Worm (Caenorhabditis elegans) whole organism, young adult: Measurements from ENCODE around the gene R11E3.2.
A peak's percentile ranks its signal among the peaks of the same experiment; 100 is the strongest.

Experiments
- B0035.1 ChIP-seq: sonication (generic microtip); optimal IDR thresholded peaks from 2 replicates; lab custom pipeline; 2016; ENCODE audit warnings: missing genetic modification characterization, mild to moderate bottlenecking, missing compliant biosample characterization, missing genotype, missing genetic modification reagents
- B0336.3 ChIP-seq: fragments of 200-800 bp; sonication (Bioruptor generic); IDR thresholded peaks from 2 replicates; pipeline ENCODE4 v1.3.6; 2022; ENCODE audit warnings: missing genetic modification characterization, missing compliant biosample characterization
- C06A6.2 ChIP-seq: fragments of 200-800 bp; sonication (Bioruptor generic); conservative IDR thresholded peaks from 2 replicates; pipeline ENCODE4 v1.3.6; 2022; ENCODE audit warnings: missing genetic modification characterization, missing compliant biosample characterization
- F37B4.10 ChIP-seq: fragments of 200-800 bp; sonication (Bioruptor generic); IDR thresholded peaks from 2 replicates; pipeline ENCODE4 v1.3.6; 2022; ENCODE audit warnings: missing genetic modification characterization, missing compliant biosample characterization
- F39B2.1 ChIP-seq: fragments of 200-800 bp; sonication (Bioruptor generic); IDR thresholded peaks from 2 replicates; pipeline ENCODE4 v1.3.6; 2022; ENCODE audit warnings: missing genetic modification reagents, missing genetic modification characterization, missing compliant biosample characterization
- F52B5.7 ChIP-seq: sonication (generic microtip); optimal IDR thresholded peaks from 2 replicates; lab custom pipeline; 2016; ENCODE audit warnings: mild to moderate bottlenecking, missing genetic modification characterization, missing compliant biosample characterization
- F55B11.4 ChIP-seq: sonication (generic microtip); optimal IDR thresholded peaks from 2 replicates; lab custom pipeline; 2016; ENCODE audit warnings: missing compliant biosample characterization, missing genetic modification characterization, borderline replicate concordance; ENCODE audit not compliant: insufficient read depth
- K12H6.12 ChIP-seq: fragments of 200-800 bp; sonication (Bioruptor generic); optimal IDR thresholded peaks from 2 replicates; lab custom pipeline; 2018; ENCODE audit warnings: mild to moderate bottlenecking, missing genetic modification characterization, missing compliant biosample characterization
- Y53F4B.3 ChIP-seq: fragments of 200-800 bp; sonication (Bioruptor generic); IDR thresholded peaks from 2 replicates; pipeline ENCODE4 v1.3.6; 2022; ENCODE audit warnings: missing genetic modification reagents, missing genetic modification characterization, missing compliant biosample characterization
- Y53G8AR.9 ChIP-seq: fragments of 200-800 bp; sonication (Bioruptor generic); conservative IDR thresholded peaks from 2 replicates; pipeline ENCODE4 v1.3.6; 2022; ENCODE audit warnings: missing genetic modification reagents, missing genetic modification characterization, missing compliant biosample characterization
- Y67H2A.10 ChIP-seq: fragments of 200-800 bp; sonication (Bioruptor generic); conservative IDR thresholded peaks from 2 replicates; pipeline ENCODE4 v1.3.6; 2022; ENCODE audit warnings: missing genetic modification reagents, missing genetic modification characterization, missing compliant biosample characterization
- ZK185.1 ChIP-seq: sonication (generic microtip); optimal IDR thresholded peaks from 2 replicates; lab custom pipeline; 2016; ENCODE audit warnings: mild to moderate bottlenecking, missing genetic modification characterization, missing compliant biosample characterization; ENCODE audit not compliant: poor library complexity, severe bottlenecking
- aptf-3 ChIP-seq: fragments of 200-800 bp; sonication (Bioruptor generic); IDR thresholded peaks from 2 replicates; pipeline ENCODE4 v1.3.6; 2022; ENCODE audit warnings: missing genetic modification characterization, missing compliant biosample characterization
- athp-1 ChIP-seq: sonication (generic microtip); optimal IDR thresholded peaks from 2 replicates; lab custom pipeline; 2017; ENCODE audit warnings: mild to moderate bottlenecking, missing genetic modification characterization, missing compliant biosample characterization
- attf-6 ChIP-seq: fragments of 200-800 bp; sonication (Bioruptor generic); IDR thresholded peaks from 2 replicates; pipeline ENCODE4 v1.3.6; 2022; ENCODE audit warnings: missing genetic modification reagents, missing genetic modification characterization, missing compliant biosample characterization
- bed-1 ChIP-seq: fragments of 200-800 bp; sonication (Bioruptor generic); IDR thresholded peaks from 2 replicates; pipeline ENCODE4 v1.3.6; 2022; ENCODE audit warnings: missing genetic modification reagents, missing genetic modification characterization, missing compliant biosample characterization
- ccch-3 ChIP-seq: fragments of 200-800 bp; sonication (Bioruptor generic); optimal IDR thresholded peaks from 2 replicates; lab custom pipeline; 2018; ENCODE audit warnings: mild to moderate bottlenecking, missing genetic modification characterization, missing compliant biosample characterization
- ceh-100 ChIP-seq: fragments of 200-800 bp; sonication (Bioruptor generic); IDR thresholded peaks from 2 replicates; pipeline ENCODE4 v1.3.6; 2022; ENCODE audit warnings: missing genetic modification reagents, missing genetic modification characterization, missing compliant biosample characterization
- ceh-40 ChIP-seq: fragments of 200-800 bp; sonication (Bioruptor generic); IDR thresholded peaks from 2 replicates; pipeline ENCODE4 v1.3.6; 2022; ENCODE audit warnings: missing genetic modification characterization, missing compliant biosample characterization
- ceh-58 ChIP-seq: fragments of 200-800 bp; sonication (Bioruptor generic); IDR thresholded peaks from 2 replicates; pipeline ENCODE4 v1.3.6; 2022; ENCODE audit warnings: missing genetic modification characterization, missing compliant biosample characterization
- ceh-91 ChIP-seq: fragments of 200-800 bp; sonication (Bioruptor generic); IDR thresholded peaks from 2 replicates; pipeline ENCODE4 v1.3.6; 2022; ENCODE audit warnings: missing genetic modification reagents, missing genetic modification characterization, missing compliant biosample characterization
- chd-7 ChIP-seq: sonication (generic microtip); optimal IDR thresholded peaks from 2 replicates; lab custom pipeline; 2016; ENCODE audit warnings: mild to moderate bottlenecking, missing genetic modification characterization, moderate library complexity, missing compliant biosample characterization
- dpff-1 ChIP-seq: sonication (generic microtip); optimal IDR thresholded peaks from 2 replicates; lab custom pipeline; 2017; ENCODE audit warnings: mild to moderate bottlenecking, missing genetic modification characterization, missing compliant biosample characterization
- dpl-1 ChIP-seq: fragments of 150-350 bp; optimal IDR thresholded peaks from 2 replicates; lab custom pipeline; 2014; ENCODE audit warnings: missing biosample characterization, missing genetic modification reagents, missing genetic modification characterization
- efl-1 ChIP-seq: fragments of 150-350 bp; optimal IDR thresholded peaks from 2 replicates; lab custom pipeline; 2014; ENCODE audit warnings: missing biosample characterization, missing genetic modification reagents, missing genetic modification characterization
- egl-18 ChIP-seq: fragments of 200-800 bp; sonication (Bioruptor generic); IDR thresholded peaks from 2 replicates; pipeline ENCODE4 v1.3.6; 2022; ENCODE audit warnings: missing genetic modification reagents, missing genetic modification characterization, missing compliant biosample characterization
- ekl-4 ChIP-seq: fragments of 200-800 bp; sonication (Bioruptor generic); IDR thresholded peaks from 2 replicates; pipeline ENCODE4 v1.3.6; 2022; ENCODE audit warnings: missing genetic modification reagents, missing genetic modification characterization, missing compliant biosample characterization
- fkh-3 ChIP-seq: sonication (generic microtip); optimal IDR thresholded peaks from 2 replicates; lab custom pipeline; 2016; ENCODE audit warnings: mild to moderate bottlenecking, missing genetic modification characterization, missing compliant biosample characterization
- hrde-1 ChIP-seq: sonication (generic microtip); optimal IDR thresholded peaks from 2 replicates; lab custom pipeline; 2016; ENCODE audit warnings: missing genetic modification characterization, mild to moderate bottlenecking, missing compliant biosample characterization, moderate library complexity, missing genotype, missing genetic modification reagents, borderline replicate concordance
- let-526 ChIP-seq: fragments of 200-800 bp; sonication (Bioruptor generic); IDR thresholded peaks from 2 replicates; pipeline ENCODE4 v1.3.6; 2022; ENCODE audit warnings: missing genetic modification reagents, missing genetic modification characterization, missing compliant biosample characterization
- madf-3 ChIP-seq: fragments of 200-800 bp; sonication (Bioruptor generic); IDR thresholded peaks from 2 replicates; pipeline ENCODE4 v1.3.6; 2022; ENCODE audit warnings: missing genetic modification reagents, missing genetic modification characterization, missing compliant biosample characterization
- madf-6 ChIP-seq: fragments of 200-800 bp; sonication (Bioruptor generic); IDR thresholded peaks from 2 replicates; pipeline ENCODE4 v1.3.6; 2022; ENCODE audit warnings: missing genetic modification reagents, missing genetic modification characterization, missing compliant biosample characterization
- mes-4 ChIP-seq: sonication (generic microtip); optimal IDR thresholded peaks from 2 replicates; lab custom pipeline; 2016; ENCODE audit warnings: missing genotype, missing genetic modification characterization, missing compliant biosample characterization
- mxl-1 ChIP-seq: sonication (generic microtip); optimal IDR thresholded peaks from 2 replicates; lab custom pipeline; 2016; ENCODE audit warnings: missing genetic modification characterization, missing compliant biosample characterization
- nfya-2 ChIP-seq: fragments of 200-800 bp; sonication (Bioruptor generic); IDR thresholded peaks from 2 replicates; pipeline ENCODE4 v1.3.6; 2022; ENCODE audit warnings: missing genetic modification reagents, missing genetic modification characterization, missing compliant biosample characterization
- nhr-120 ChIP-seq: fragments of 200-800 bp; sonication (Bioruptor generic); IDR thresholded peaks from 2 replicates; pipeline ENCODE4 v1.3.6; 2022; ENCODE audit warnings: missing genetic modification characterization, missing compliant biosample characterization
- nhr-90 ChIP-seq: sonication (generic microtip); optimal IDR thresholded peaks from 2 replicates; lab custom pipeline; 2016; ENCODE audit warnings: missing genotype, mild to moderate bottlenecking, missing genetic modification characterization, missing compliant biosample characterization
- rec-8 ChIP-seq, 2 experiments: sonication (generic microtip); optimal IDR thresholded peaks; 2 replicates each; lab custom pipeline; 2016; ENCODE audit warnings: mild to moderate bottlenecking in 2 of 2, missing genetic modification characterization in 2 of 2, missing genetic modification reagents in 2 of 2, missing genotype in 2 of 2, missing biosample characterization in 1 of 2, missing compliant biosample characterization in 1 of 2, moderate library complexity in 1 of 2
- rpc-1 ChIP-seq, 2 experiments: fragments of 150-350 bp in 1 of 2; sonication (generic microtip) in 1 of 2; optimal IDR thresholded peaks; 2 replicates each; lab custom pipeline; 2014 to 2018; ENCODE audit warnings: missing biosample characterization in 1 of 2, missing genetic modification characterization in 1 of 2, missing genetic modification reagents in 1 of 2, missing genotype in 1 of 2
- sea-2 ChIP-seq: fragments of 200-800 bp; sonication (Bioruptor generic); IDR thresholded peaks from 2 replicates; pipeline ENCODE4 v1.3.6; 2022; ENCODE audit warnings: missing genetic modification characterization, missing compliant biosample characterization
- snpc-1.3 ChIP-seq: sonication (generic microtip); optimal IDR thresholded peaks from 2 replicates; lab custom pipeline; 2017; ENCODE audit warnings: missing genetic modification characterization, mild to moderate bottlenecking, missing compliant biosample characterization, antibody characterized with exemption, moderate library complexity, missing genotype, missing genetic modification reagents; ENCODE audit not compliant: insufficient read depth
- snpc-3.4 ChIP-seq: sonication (generic microtip); optimal IDR thresholded peaks from 2 replicates; lab custom pipeline; 2017; ENCODE audit warnings: missing genetic modification characterization, mild to moderate bottlenecking, missing compliant biosample characterization, antibody characterized with exemption, moderate library complexity, missing genotype, missing genetic modification reagents
- snpc-4 ChIP-seq, 5 experiments: fragments of 150-350 bp in 1 of 5; sonication (generic microtip) in 4 of 5; optimal IDR thresholded peaks; 2 replicates each; lab custom pipeline; 2014 to 2018; ENCODE audit warnings: missing genetic modification characterization in 5 of 5, missing biosample characterization in 3 of 5, antibody characterized with exemption in 2 of 5, mild to moderate bottlenecking in 2 of 5, missing compliant biosample characterization in 2 of 5, missing genotype in 2 of 5, moderate library complexity in 2 of 5, missing genetic modification reagents in 1 of 5
- somi-1 ChIP-seq: fragments of 200-800 bp; sonication (Bioruptor generic); optimal IDR thresholded peaks from 2 replicates; lab custom pipeline; 2018; ENCODE audit warnings: mild to moderate bottlenecking, missing genetic modification characterization, missing compliant biosample characterization
- tlf-1 ChIP-seq: fragments of 200-800 bp; sonication (Bioruptor generic); optimal IDR thresholded peaks from 2 replicates; lab custom pipeline; 2018; ENCODE audit warnings: mild to moderate bottlenecking, missing genetic modification characterization, missing compliant biosample characterization
- xnd-1 ChIP-seq: sonication (generic microtip); optimal IDR thresholded peaks from 2 replicates; lab custom pipeline; 2016; ENCODE audit warnings: missing genotype, missing genetic modification reagents, missing genetic modification characterization, missing compliant biosample characterization
- ztf-28 ChIP-seq: fragments of 200-800 bp; sonication (Bioruptor generic); IDR thresholded peaks from 2 replicates; pipeline ENCODE4 v1.3.6; 2022; ENCODE audit warnings: missing genetic modification reagents, missing genetic modification characterization, missing compliant biosample characterization

The R11E3.2 gene

DNA sequence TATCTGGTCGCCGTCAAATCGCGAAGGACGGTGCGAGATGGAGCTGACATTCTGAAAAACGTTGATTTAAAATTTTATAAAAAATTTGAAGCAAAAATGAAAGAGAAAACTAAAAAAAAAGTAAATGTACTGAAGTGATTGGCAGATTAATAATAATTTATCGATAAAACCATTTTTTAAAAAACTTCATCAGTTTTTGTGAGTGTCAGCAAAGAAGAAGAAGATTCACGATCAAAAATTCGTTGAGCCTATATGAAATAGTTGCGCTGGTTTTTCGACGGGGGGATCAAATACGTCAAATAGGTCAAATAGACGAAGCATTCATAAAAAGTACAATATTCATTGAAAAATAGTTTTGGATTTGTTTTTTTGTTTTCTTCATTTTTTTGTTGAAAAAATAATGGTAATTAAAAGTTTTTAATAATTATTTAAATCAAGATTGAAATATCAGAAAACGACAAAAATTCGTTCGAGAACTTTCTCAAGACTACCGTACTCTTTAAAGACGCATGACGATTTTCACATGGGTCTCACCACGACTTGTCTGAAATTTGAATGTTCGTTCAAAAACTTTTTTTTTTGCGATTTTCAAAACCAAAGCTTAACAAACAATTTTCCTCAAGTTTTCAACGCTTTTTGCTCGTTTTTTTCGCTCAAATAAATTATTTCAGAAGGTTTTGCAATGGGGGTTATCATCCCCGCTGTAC, 11.4 kb upstream of the R11E3.2 start, which contains the start of the genes memi-1 and cyp-31A3 (continued):
- TF ChIP-seq aptf-3 (GFP tag; lab: Robert Waterston, UW), result no peak
- TF ChIP-seq nhr-90 (tag; lab: Kevin White, UChicago), result no peak
- peak; percentile 86 for TF ChIP-seq xnd-1 (tag; lab: Kevin White, UChicago)
- TF ChIP-seq ceh-91, result peak; percentile 77
- no peak for TF ChIP-seq ZK185.1 (tag; lab: Kevin White, UChicago)
- TF ChIP-seq attf-6, result peak; percentile 44; the same call in 1 of the 2 replicates
- TF ChIP-seq somi-1 (GFP tag; lab: Kevin White, UChicago), result no peak
- TF ChIP-seq mxl-1 (tag; lab: Kevin White, UChicago), result no peak
- TF ChIP-seq hrde-1 (tag; lab: Kevin White, UChicago), result no peak
- no peak; the same call in 1 of the 2 replicates for TF ChIP-seq Y53G8AR.9 (GFP tag; lab: Robert Waterston, UW)
- TF ChIP-seq snpc-3.4, result peak; percentile 81
- no peak for TF ChIP-seq ztf-28 (GFP tag; lab: Robert Waterston, UW)
- TF ChIP-seq F37B4.10 (GFP tag; lab: Robert Waterston, UW), result no peak
- TF ChIP-seq madf-3 (GFP tag; lab: Robert Waterston, UW), result 0 out of 2 replicates have a peak, but pooled peaks have one; percentile 31
- no peak for TF ChIP-seq F52B5.7
- no peak for TF ChIP-seq C06A6.2 (GFP tag; lab: Robert Waterston, UW)
- peak; percentile 37 for TF ChIP-seq snpc-4 (GFP tag; optimal IDR thresholded peaks at IDR 0.05; lab: Kevin White, UChicago)
- TF ChIP-seq snpc-4 (tag; optimal IDR thresholded peaks at IDR 0.05; lab: Kevin White, UChicago), result peak; percentile 8 to 80 (median 58)
- TF ChIP-seq nhr-120 (GFP tag; lab: Robert Waterston, UW), result no peak
- TF ChIP-seq nfya-2 (GFP tag; lab: Robert Waterston, UW), result no peak
- no peak for TF ChIP-seq ccch-3 (GFP tag; lab: Kevin White, UChicago)
- TF ChIP-seq Y53F4B.3 (GFP tag; lab: Robert Waterston, UW), result no peak
- TF ChIP-seq egl-18, result no peak
- TF ChIP-seq ceh-58 (GFP tag; lab: Robert Waterston, UW), result no peak
- TF ChIP-seq rec-8 (tag; optimal IDR thresholded peaks at IDR 0.05; lab: Kevin White, UChicago), result no peak
- TF ChIP-seq ceh-40 (GFP tag; lab: Robert Waterston, UW), result no peak
- peak; percentile 75 for TF ChIP-seq ekl-4
- TF ChIP-seq K12H6.12 (tag; lab: Kevin White, UChicago), result no peak
- TF ChIP-seq madf-6 (GFP tag; lab: Robert Waterston, UW), result peak; percentile 96
- no peak for TF ChIP-seq ceh-100 (GFP tag; lab: Robert Waterston, UW)
- TF ChIP-seq snpc-1.3 (tag; lab: Kevin White, UChicago), result peak; percentile 52
- peak; percentile 54 for TF ChIP-seq tlf-1 (GFP tag; lab: Kevin White, UChicago)
- no peak for TF ChIP-seq dpl-1 (GFP tag; lab: Kevin White, UChicago)
- no peak for TF ChIP-seq Y67H2A.10 (GFP tag; lab: Robert Waterston, UW)
- no peak for TF ChIP-seq B0336.3 (GFP tag; lab: Robert Waterston, UW)
- TF ChIP-seq dpff-1 (tag; lab: Kevin White, UChicago), result no peak
- peak; percentile 32 for TF ChIP-seq efl-1 (GFP tag; lab: Kevin White, UChicago)
- no peak for TF ChIP-seq sea-2 (GFP tag; lab: Robert Waterston, UW)
- TF ChIP-seq bed-1, result no peak
- no peak for TF ChIP-seq fkh-3
- no peak for TF ChIP-seq F39B2.1 (GFP tag; lab: Robert Waterston, UW)
- no peak for TF ChIP-seq let-526 (GFP tag; lab: Robert Waterston, UW)
- no peak for TF ChIP-seq F55B11.4 (tag; lab: Kevin White, UChicago)
- no peak for TF ChIP-seq rpc-1 (optimal IDR thresholded peaks at IDR 0.05; lab: Kevin White, UChicago)
- TF ChIP-seq rpc-1 (tag; optimal IDR thresholded peaks at IDR 0.05; lab: Kevin White, UChicago), result no peak
- TF ChIP-seq athp-1 (tag; lab: Kevin White, UChicago), result no peak
- TF ChIP-seq B0035.1 (tag; lab: Kevin White, UChicago), result no peak
- no peak for TF ChIP-seq chd-7 (tag; lab: Kevin White, UChicago)
- no peak for TF ChIP-seq mes-4 (tag; lab: Kevin White, UChicago)
